Worm (Caenorhabditis elegans): ENCODE data around the gene nep-25.

- TF ChIP-seq T22C8.4 (GFP tag; IDR thresholded peaks at IDR 0.05) (no peak), cog-1 (tag; optimal IDR thresholded peaks at IDR 0.05) (no peak), ztf-29 (GFP tag; IDR thresholded peaks at IDR 0.05) (no peak), flt-1 (GFP tag; IDR thresholded peaks at IDR 0.05) (no peak), klf-2 (GFP tag; conservative IDR thresholded peaks at IDR 0.05) (no peak), med-1 (GFP tag; optimal IDR thresholded peaks at IDR 0.05; ENCODE audit: insufficient read depth) (no peak), ref-1 (GFP tag; conservative IDR thresholded peaks at IDR 0.05) (no peak), tab-1 (GFP tag; IDR thresholded peaks at IDR 0.05) (no peak), ztf-23 (GFP tag; IDR thresholded peaks at IDR 0.05) (no peak)
These were observed 42.5 kb upstream of the nep-25 start, which contains the start of gene K05F1.8 for ce11 chrII:5799553-5799952.

Measured in whole organism, midembryonic.